Fruit fly (Drosophila melanogaster): ENCODE measurements around the gene eRF1.
A peak's percentile ranks its signal among the peaks of the same experiment; 100 is the strongest.

eRF1 gene

dm6 chr3L:20384086-20384810 lies 36.1 kb downstream of the eRF1 start, which contains the start of the genes CG5498 and fbl (continued):
- no peak for TF ChIP-seq chinmo (GFP tag; IDR thresholded peaks at IDR 0.05; ENCODE audit: partially characterized antibody)
- peak; percentile 52; the same call in 1 of the 2 replicates for TF ChIP-seq CG13287 (GFP tag; IDR thresholded peaks at IDR 0.05; ENCODE audit: partially characterized antibody)
- peak; percentile 56 for TF ChIP-seq CG17359 (tag; optimal IDR thresholded peaks at IDR 0.05)
- no peak for TF ChIP-seq pita (GFP tag; optimal IDR thresholded peaks at IDR 0.05)
- no peak for TF ChIP-seq CG10565 (GFP tag; optimal IDR thresholded peaks at IDR 0.05)
- peak; percentile 33 for TF ChIP-seq pzg (GFP tag; optimal IDR thresholded peaks at IDR 0.05)
- TF ChIP-seq lab (GFP tag; optimal IDR thresholded peaks at IDR 0.05), result peak; percentile 80
- TF ChIP-seq CG13123 (GFP tag; optimal IDR thresholded peaks at IDR 0.05), result peak; percentile 36
- peak; percentile 6 for TF ChIP-seq Mes4 (GFP tag; optimal IDR thresholded peaks at IDR 0.05)
- TF ChIP-seq ems (GFP tag; optimal IDR thresholded peaks at IDR 0.05), result no peak
- no peak for TF ChIP-seq Rx (GFP tag; IDR thresholded peaks at IDR 0.05)
- peak; percentile 40 for TF ChIP-seq Sry-δ (GFP tag; optimal IDR thresholded peaks at IDR 0.05)
- TF ChIP-seq dysf (GFP tag; IDR thresholded peaks at IDR 0.05), result peak; percentile 40; the same call in 1 of the 3 replicates
- TF ChIP-seq gem (tag; optimal IDR thresholded peaks at IDR 0.05), result peak; percentile 83
- TF ChIP-seq ken (GFP tag; IDR thresholded peaks at IDR 0.05), result no peak
- TF ChIP-seq mld (GFP tag; IDR thresholded peaks at IDR 0.05; ENCODE audit: partially characterized antibody), result peak; percentile 54; the same call in 1 of the 3 replicates
- peak; percentile 21 for TF ChIP-seq gro (GFP tag; optimal IDR thresholded peaks at IDR 0.05)
- TF ChIP-seq exex (tag; optimal IDR thresholded peaks at IDR 0.05), result peak; percentile 54
- no peak for TF ChIP-seq CG14860 (GFP tag; IDR thresholded peaks at IDR 0.05; ENCODE audit: partially characterized antibody)
- TF ChIP-seq dati (GFP tag; IDR thresholded peaks at IDR 0.05), result no peak
- no peak for TF ChIP-seq ci (GFP tag; IDR thresholded peaks at IDR 0.05)
- peak; percentile 56 for TF ChIP-seq CG5245 (GFP tag; optimal IDR thresholded peaks at IDR 0.05)
- TF ChIP-seq CG17802 (tag; optimal IDR thresholded peaks at IDR 0.05), result no peak
- peak; percentile 49; the same call in 1 of the 4 replicates for TF ChIP-seq Dll (GFP tag; IDR thresholded peaks at IDR 0.05; ENCODE audit: partially characterized antibody)
- peak; percentile 24 for TF ChIP-seq CG15073 (GFP tag; optimal IDR thresholded peaks at IDR 0.05)
- no peak for TF ChIP-seq Poxn (GFP tag; IDR thresholded peaks at IDR 0.05)
- peak; percentile 34 for TF ChIP-seq CG15011 (GFP tag; optimal IDR thresholded peaks at IDR 0.05)
- TF ChIP-seq Usf (GFP tag; optimal IDR thresholded peaks at IDR 0.05), result peak; percentile 4
- TF ChIP-seq Med (GFP tag), result peak; percentile 73
- peak; percentile 71 for TF ChIP-seq CG18262 (tag; optimal IDR thresholded peaks at IDR 0.05)
- peak in 1 of 2 experiments; percentile 49 for TF ChIP-seq bsh (GFP tag; optimal IDR thresholded peaks at IDR 0.05)
- TF ChIP-seq CG6683 (GFP tag; optimal IDR thresholded peaks at IDR 0.05), result peak; percentile 42
- TF ChIP-seq Lim3 (GFP tag; IDR thresholded peaks at IDR 0.05), result no peak
- TF ChIP-seq ac (GFP tag; optimal IDR thresholded peaks at IDR 0.05), result no peak
- TF ChIP-seq NC2α (GFP tag; optimal IDR thresholded peaks at IDR 0.05), result no peak
- no peak for TF ChIP-seq aop (GFP tag; IDR thresholded peaks at IDR 0.05)
- TF ChIP-seq Hmr (GFP tag; optimal IDR thresholded peaks at IDR 0.05), result peak; percentile 78
- no peak for TF ChIP-seq CG6254 (GFP tag; optimal IDR thresholded peaks at IDR 0.05)
- peak; percentile 80 for TF ChIP-seq CoRest (tag; optimal IDR thresholded peaks at IDR 0.05)
- no peak for TF ChIP-seq rib (GFP tag; IDR thresholded peaks at IDR 0.05)
- no peak for TF ChIP-seq CG31224 (GFP tag; IDR thresholded peaks at IDR 0.05)
- peak; percentile 38 for TF ChIP-seq corto (GFP tag; optimal IDR thresholded peaks at IDR 0.05)
- peak; percentile 63 for TF ChIP-seq Dref (GFP tag; IDR thresholded peaks at IDR 0.05)
- no peak for TF ChIP-seq dm (GFP tag; optimal IDR thresholded peaks at IDR 0.05)
- TF ChIP-seq row (GFP tag; IDR thresholded peaks at IDR 0.05), result peak; percentile 56
- TF ChIP-seq run (tag; optimal IDR thresholded peaks at IDR 0.05), result no peak
- peak; percentile 54 for TF ChIP-seq D19A (tag; optimal IDR thresholded peaks at IDR 0.05)
- peak; percentile 62 for TF ChIP-seq Drgx (GFP tag; IDR thresholded peaks at IDR 0.05)
- no peak for TF ChIP-seq seq (GFP tag; IDR thresholded peaks at IDR 0.05)

All from whole organism, embryonic.